Worm (Caenorhabditis elegans) whole organism, L1 larva: ENCODE measurements around the gene lips-10.

Experiments used
- C04F5.9 ChIP-seq: sonication (generic microtip); optimal IDR thresholded peaks from 2 replicates; lab custom pipeline; 2016; ENCODE audit warnings: missing genetic modification characterization, missing compliant biosample characterization
- C16A3.4 ChIP-seq: fragments of 150-350 bp; optimal IDR thresholded peaks from 2 replicates; lab custom pipeline; 2014; ENCODE audit warnings: missing biosample characterization, missing genetic modification characterization
- F16B12.6 ChIP-seq: fragments of 150-350 bp; optimal IDR thresholded peaks from 2 replicates; lab custom pipeline; 2014; ENCODE audit warnings: missing biosample characterization, missing genetic modification characterization
- aha-1 ChIP-seq: fragments of 150-350 bp; optimal IDR thresholded peaks from 2 replicates; lab custom pipeline; 2014; ENCODE audit warnings: missing biosample characterization, missing genetic modification characterization
- blmp-1 ChIP-seq: fragments of 150-350 bp; optimal IDR thresholded peaks from 2 replicates; lab custom pipeline; 2014; ENCODE audit warnings: missing biosample characterization, missing genetic modification characterization
- ceh-63 ChIP-seq: fragments of 200-800 bp; sonication (Bioruptor generic); optimal IDR thresholded peaks from 2 replicates; lab custom pipeline; 2018; ENCODE audit warnings: mild to moderate bottlenecking, missing genetic modification characterization, missing compliant biosample characterization
- ceh-8 ChIP-seq: fragments of 200-800 bp; sonication (Bioruptor generic); optimal IDR thresholded peaks from 2 replicates; lab custom pipeline; 2018; ENCODE audit warnings: mild to moderate bottlenecking, missing genetic modification characterization, moderate library complexity, missing compliant biosample characterization
- ceh-82 ChIP-seq, 3 experiments: fragments of 150-350 bp in 1 of 3; sonication (generic microtip) in 2 of 3; optimal IDR thresholded peaks; 2 replicates each; lab custom pipeline; 2014 to 2017; ENCODE audit warnings: missing biosample characterization in 3 of 3, missing genetic modification characterization in 3 of 3
- dpl-1 ChIP-seq, 3 experiments: fragments of 150-350 bp in 2 of 3; sonication (generic microtip) in 1 of 3; optimal IDR thresholded peaks; 2 replicates each; lab custom pipeline; 2014 to 2017; ENCODE audit warnings: missing biosample characterization in 3 of 3, missing genetic modification characterization in 3 of 3, missing genetic modification reagents in 3 of 3
- efl-1 ChIP-seq, 4 experiments: fragments of 150-350 bp; optimal IDR thresholded peaks in 3 of 4; peaks in 1 of 4; 1 replicate in 1 of 4; 2 replicates in 3 of 4; lab custom pipeline; 2014; ENCODE audit warnings: missing biosample characterization in 2 of 4, missing genetic modification characterization in 2 of 4, missing genetic modification reagents in 2 of 4
- egl-13 ChIP-seq: sonication (generic microtip); optimal IDR thresholded peaks from 2 replicates; lab custom pipeline; 2016; ENCODE audit warnings: missing genotype, missing genetic modification reagents, missing genetic modification characterization, missing compliant biosample characterization
- egl-27 ChIP-seq, 2 experiments: fragments of 150-350 bp in 1 of 2; sonication (generic microtip); optimal IDR thresholded peaks; 3 replicates each; lab custom pipeline; 2017 to 2018; ENCODE audit warnings: missing biosample characterization in 2 of 2, missing genetic modification characterization in 2 of 2, missing genetic modification reagents in 2 of 2
- elt-2 ChIP-seq: sonication (generic microtip); optimal IDR thresholded peaks from 2 replicates; lab custom pipeline; 2016; ENCODE audit warnings: missing genetic modification characterization, mild to moderate bottlenecking, inconsistent platforms, missing compliant biosample characterization, missing genetic modification reagents
- elt-3 ChIP-seq, 6 experiments: fragments of 150-350 bp in 1 of 6; sonication (generic microtip); optimal IDR thresholded peaks; 2 replicates each; lab custom pipeline; 2017 to 2018; ENCODE audit warnings: missing biosample characterization in 6 of 6, missing genetic modification characterization in 6 of 6, inconsistent platforms in 1 of 6
- fkh-10 ChIP-seq: sonication (generic microtip); optimal IDR thresholded peaks from 2 replicates; lab custom pipeline; 2017; ENCODE audit warnings: missing biosample characterization, missing genetic modification reagents, missing genetic modification characterization
- fkh-8 ChIP-seq: sonication (generic microtip); optimal IDR thresholded peaks from 2 replicates; lab custom pipeline; 2016; ENCODE audit warnings: mild to moderate bottlenecking, missing genetic modification characterization, missing compliant biosample characterization
- fos-1 ChIP-seq: fragments of 150-350 bp; optimal IDR thresholded peaks from 2 replicates; lab custom pipeline; 2014; ENCODE audit warnings: missing biosample characterization, missing genetic modification characterization
- hlh-17 ChIP-seq: fragments of 200-800 bp; sonication (Bioruptor generic); optimal IDR thresholded peaks from 2 replicates; lab custom pipeline; 2018; ENCODE audit warnings: missing genetic modification characterization, mild to moderate bottlenecking, missing compliant biosample characterization, moderate library complexity, borderline replicate concordance
- hlh-4 ChIP-seq: sonication (generic microtip); optimal IDR thresholded peaks from 2 replicates; lab custom pipeline; 2016; ENCODE audit warnings: mild to moderate bottlenecking, missing genetic modification characterization, missing compliant biosample characterization
- irx-1 ChIP-seq: sonication (generic microtip); optimal IDR thresholded peaks from 2 replicates; lab custom pipeline; 2016; ENCODE audit warnings: missing genetic modification characterization, missing compliant biosample characterization
- isw-1 ChIP-seq: fragments of 200-800 bp; sonication (Bioruptor generic); IDR thresholded peaks from 2 replicates; pipeline ENCODE4 v1.3.6; 2022; ENCODE audit warnings: missing genetic modification characterization, missing compliant biosample characterization
- jun-1 ChIP-seq: fragments of 150-350 bp; optimal IDR thresholded peaks from 2 replicates; lab custom pipeline; 2014; ENCODE audit warnings: missing biosample characterization, missing genetic modification reagents, missing genetic modification characterization
- lin-13 ChIP-seq: fragments of 150-350 bp; optimal IDR thresholded peaks from 2 replicates; lab custom pipeline; 2014; ENCODE audit warnings: missing biosample characterization, missing genetic modification reagents, missing genetic modification characterization
- lin-14 ChIP-seq: fragments of 200-800 bp; sonication (Bioruptor generic); optimal IDR thresholded peaks from 2 replicates; lab custom pipeline; 2018; ENCODE audit warnings: mild to moderate bottlenecking, missing genetic modification characterization, moderate library complexity, missing compliant biosample characterization
- lin-35 ChIP-seq, 2 experiments: fragments of 150-350 bp; optimal IDR thresholded peaks; 2 replicates each; lab custom pipeline; 2014; ENCODE audit warnings: missing biosample characterization in 2 of 2, missing genetic modification characterization in 2 of 2, missing genetic modification reagents in 2 of 2
- lir-3 ChIP-seq: sonication (generic microtip); optimal IDR thresholded peaks from 2 replicates; lab custom pipeline; 2016; ENCODE audit warnings: mild to moderate bottlenecking, missing genetic modification characterization, moderate library complexity, missing compliant biosample characterization; ENCODE audit not compliant: poor library complexity
- lsy-2 ChIP-seq, 2 experiments: fragments of 150-350 bp; optimal IDR thresholded peaks; 2 replicates each; lab custom pipeline; 2014; ENCODE audit warnings: missing biosample characterization in 2 of 2, missing genetic modification characterization in 2 of 2
- mef-2 ChIP-seq: fragments of 150-350 bp; optimal IDR thresholded peaks from 2 replicates; lab custom pipeline; 2014; ENCODE audit warnings: missing biosample characterization, missing genetic modification characterization
- nhr-11 ChIP-seq: fragments of 150-350 bp; optimal IDR thresholded peaks from 2 replicates; lab custom pipeline; 2014; ENCODE audit warnings: missing biosample characterization, missing genetic modification characterization
- nhr-12 ChIP-seq: sonication (generic microtip); optimal IDR thresholded peaks from 2 replicates; lab custom pipeline; 2017; ENCODE audit warnings: missing biosample characterization, missing genetic modification characterization
- nhr-19 ChIP-seq: fragments of 200-800 bp; sonication (Bioruptor generic); conservative IDR thresholded peaks from 2 replicates; pipeline ENCODE4 v1.3.6; 2022; ENCODE audit warnings: missing genetic modification characterization, missing compliant biosample characterization
- nhr-20 ChIP-seq: sonication (generic microtip); optimal IDR thresholded peaks from 2 replicates; lab custom pipeline; 2016; ENCODE audit warnings: mild to moderate bottlenecking, missing genetic modification characterization, missing compliant biosample characterization
- nhr-47 ChIP-seq: sonication (generic microtip); optimal IDR thresholded peaks from 2 replicates; lab custom pipeline; 2016; ENCODE audit warnings: mild to moderate bottlenecking, missing genetic modification characterization, moderate library complexity, missing compliant biosample characterization
- nhr-71 ChIP-seq: sonication (generic microtip); optimal IDR thresholded peaks from 2 replicates; lab custom pipeline; 2016; ENCODE audit warnings: mild to moderate bottlenecking, missing genetic modification characterization, moderate library complexity, missing compliant biosample characterization
- nhr-76 ChIP-seq: sonication (generic microtip); optimal IDR thresholded peaks from 2 replicates; lab custom pipeline; 2017; ENCODE audit warnings: missing biosample characterization, missing genetic modification characterization
- nhr-77 ChIP-seq: fragments of 150-350 bp; optimal IDR thresholded peaks from 2 replicates; lab custom pipeline; 2014; ENCODE audit warnings: missing biosample characterization, missing genetic modification characterization
- nhr-84 ChIP-seq: sonication (generic microtip); optimal IDR thresholded peaks from 2 replicates; lab custom pipeline; 2017; ENCODE audit warnings: missing biosample characterization, missing genetic modification characterization
- nhr-85 ChIP-seq: sonication (generic microtip); peaks from one replicate; lab custom pipeline; 2016; ENCODE audit warnings: missing genetic modification characterization, inconsistent platforms, missing compliant biosample characterization
- pax-3 ChIP-seq: fragments of 200-800 bp; sonication (Bioruptor generic); optimal IDR thresholded peaks from 2 replicates; lab custom pipeline; 2018; ENCODE audit warnings: mild to moderate bottlenecking, missing genetic modification characterization, moderate library complexity, missing compliant biosample characterization
- pqm-1 ChIP-seq: sonication (generic microtip); optimal IDR thresholded peaks from 3 replicates; lab custom pipeline; 2017; ENCODE audit warnings: missing biosample characterization, missing genetic modification characterization
- sptf-1 ChIP-seq: fragments of 150-350 bp; optimal IDR thresholded peaks from 2 replicates; lab custom pipeline; 2014; ENCODE audit warnings: missing biosample characterization, missing genetic modification characterization
- tbx-2 ChIP-seq: sonication (generic microtip); optimal IDR thresholded peaks from 2 replicates; lab custom pipeline; 2016; ENCODE audit warnings: missing genetic modification characterization, missing compliant biosample characterization
- unc-30 ChIP-seq: sonication (generic microtip); optimal IDR thresholded peaks from 2 replicates; lab custom pipeline; 2017; ENCODE audit warnings: missing biosample characterization, missing genetic modification characterization
- unc-98 ChIP-seq: fragments of 200-800 bp; sonication (Bioruptor generic); IDR thresholded peaks from 2 replicates; pipeline ENCODE4 v1.3.6; 2022; ENCODE audit warnings: missing genetic modification characterization, missing compliant biosample characterization
- vab-15 ChIP-seq: sonication (generic microtip); optimal IDR thresholded peaks from 2 replicates; lab custom pipeline; 2017; ENCODE audit warnings: missing genotype, mild to moderate bottlenecking, missing genetic modification characterization, missing compliant biosample characterization
- xbp-1 ChIP-seq: sonication (generic microtip); optimal IDR thresholded peaks from 2 replicates; lab custom pipeline; 2016; ENCODE audit warnings: missing genetic modification characterization, missing compliant biosample characterization
- zag-1 ChIP-seq: fragments of 150-350 bp; optimal IDR thresholded peaks from 2 replicates; lab custom pipeline; 2014; ENCODE audit warnings: missing biosample characterization, missing genetic modification characterization
- zip-4 ChIP-seq: fragments of 200-800 bp; sonication (Bioruptor generic); optimal IDR thresholded peaks from 2 replicates; lab custom pipeline; 2018; ENCODE audit warnings: mild to moderate bottlenecking, missing genetic modification characterization, moderate library complexity, missing compliant biosample characterization
- ztf-4 ChIP-seq: fragments of 150-350 bp; optimal IDR thresholded peaks from 2 replicates; lab custom pipeline; 2014; ENCODE audit warnings: missing biosample characterization, missing genetic modification characterization

lips-10 gene

DNA sequence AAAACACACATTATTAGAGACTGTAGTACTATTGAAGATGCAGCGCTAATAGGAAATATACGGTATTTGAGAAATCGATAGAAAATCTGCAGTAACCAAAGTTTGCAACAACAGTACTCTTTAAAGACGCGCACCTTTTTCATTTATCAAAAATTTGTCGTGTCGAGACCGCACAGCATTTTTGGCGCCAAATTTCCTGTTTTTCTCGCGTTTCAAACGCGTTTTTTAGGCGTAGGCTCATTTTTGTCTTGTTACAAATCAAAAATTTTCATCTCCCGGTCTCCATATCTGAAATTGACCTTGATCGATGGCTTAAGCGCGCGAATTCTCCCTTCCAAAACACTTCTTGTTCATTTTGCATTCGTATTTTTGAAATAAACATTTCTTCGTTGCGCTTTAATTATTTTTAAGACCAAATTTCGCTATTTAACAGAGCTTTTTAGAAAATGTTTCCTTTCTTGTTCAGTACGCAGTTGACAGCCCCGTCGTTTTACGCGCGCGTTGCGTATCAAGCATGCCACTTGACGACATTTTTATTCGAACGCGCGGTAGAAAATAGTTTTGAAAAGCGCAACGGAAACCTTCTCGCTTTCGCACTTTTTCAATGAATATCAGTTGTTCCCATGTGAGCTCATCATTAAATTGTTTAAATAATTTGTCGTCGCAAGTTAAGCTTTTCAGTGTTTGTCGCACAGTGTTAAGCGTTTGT is 17.9 kb downstream of the lips-10 start:
- TF ChIP-seq dpl-1 (GFP tag; optimal IDR thresholded peaks at IDR 0.05; lab: Kevin White, UChicago) (peak in 2 of 3 experiments; percentile 6 to 59), egl-27 (tag; optimal IDR thresholded peaks at IDR 0.05; lab: Kevin White, UChicago) (no peak), F16B12.6 (peak; percentile 60), isw-1 (GFP tag; lab: Robert Waterston, UW) (no peak), lin-35 (GFP tag; optimal IDR thresholded peaks at IDR 0.05; lab: Kevin White, UChicago) (peak; percentile 13 to 55), efl-1 (optimal IDR thresholded peaks at IDR 0.05; lab: Kevin White, UChicago) (peak; percentile 13 to 27), efl-1 (GFP tag; optimal IDR thresholded peaks at IDR 0.05 in 1 of 2; lab: Kevin White, UChicago) (peak; percentile 28 to 41)

DNA sequence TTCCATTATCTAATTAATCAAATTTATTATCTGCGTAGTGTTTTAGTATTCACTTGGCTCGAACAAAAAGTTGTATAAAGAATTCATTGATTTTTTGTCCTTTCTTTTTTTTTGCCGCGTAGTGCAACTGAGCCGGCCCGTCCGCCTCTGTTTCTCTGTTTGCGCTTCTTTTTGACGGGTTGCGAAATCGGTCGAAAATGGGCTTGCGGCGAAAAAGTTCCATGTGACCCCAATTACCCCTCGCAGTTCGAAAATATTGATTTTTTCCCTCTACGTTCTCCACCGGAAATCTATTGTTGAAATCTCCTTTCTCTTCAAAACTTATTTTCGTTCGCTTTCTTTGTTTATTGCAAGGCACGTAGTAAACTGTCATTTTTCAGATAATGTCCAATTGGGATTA is 18.5 kb downstream of the lips-10 start, which contains the start of gene zyg-9:
TSS of gene zyg-9 (plus strand) at position 381 of the 400 bp plus-strand sequence.
- TF ChIP-seq nhr-85 (peak; percentile 48), lsy-2 (tag; optimal IDR thresholded peaks at IDR 0.05; lab: Kevin White, UChicago) (peak in 1 of 2 experiments; percentile 33), fkh-8 (tag; lab: Kevin White, UChicago) (no peak), jun-1 (no peak), dpl-1 (GFP tag; optimal IDR thresholded peaks at IDR 0.05; lab: Kevin White, UChicago) (no peak), hlh-17 (no peak), nhr-11 (no peak), ceh-82 (tag; optimal IDR thresholded peaks at IDR 0.05; lab: Kevin White, UChicago) (peak in 1 of 3 experiments; percentile 32), zag-1 (tag; lab: Kevin White, UChicago) (no peak), aha-1 (tag; lab: Kevin White, UChicago) (no peak), ceh-63 (GFP tag; lab: Kevin White, UChicago) (no peak), nhr-12 (no peak), lin-14 (GFP tag; lab: Kevin White, UChicago) (peak; percentile 55), nhr-84 (tag; lab: Kevin White, UChicago) (no peak), lin-35 (GFP tag; optimal IDR thresholded peaks at IDR 0.05; lab: Kevin White, UChicago) (no peak), irx-1 (tag; lab: Kevin White, UChicago) (no peak), unc-98 (GFP tag; lab: Robert Waterston, UW) (no peak), hlh-4 (tag; lab: Kevin White, UChicago) (no peak), F16B12.6 (peak; percentile 48), ceh-8 (GFP tag; lab: Kevin White, UChicago) (no peak), nhr-19 (GFP tag; lab: Robert Waterston, UW) (no peak), xbp-1 (tag; lab: Kevin White, UChicago) (no peak), nhr-77 (tag; lab: Kevin White, UChicago) (no peak), pax-3 (tag; lab: Kevin White, UChicago) (no peak), lin-13 (GFP tag; lab: Kevin White, UChicago) (no peak), blmp-1 (tag; lab: Kevin White, UChicago) (peak; percentile 1), pqm-1 (tag; lab: Kevin White, UChicago) (no peak), nhr-47 (peak; percentile 2), nhr-71 (tag; lab: Kevin White, UChicago) (peak; percentile 14), vab-15 (tag; lab: Kevin White, UChicago) (no peak), unc-30 (tag; lab: Kevin White, UChicago) (no peak), tbx-2 (tag; lab: Kevin White, UChicago) (no peak), ztf-4 (tag; lab: Kevin White, UChicago) (no peak), elt-3 (tag; optimal IDR thresholded peaks at IDR 0.05; lab: Kevin White, UChicago) (no peak), zip-4 (peak; percentile 70), lir-3 (tag; lab: Kevin White, UChicago) (no peak), egl-13 (tag; lab: Kevin White, UChicago) (no peak), C04F5.9 (no peak), elt-2 (tag; lab: Kevin White, UChicago) (no peak), efl-1 (optimal IDR thresholded peaks at IDR 0.05; lab: Kevin White, UChicago) (no peak), efl-1 (GFP tag; optimal IDR thresholded peaks at IDR 0.05 in 1 of 2; lab: Kevin White, UChicago) (peak; percentile 19 to 57), nhr-20 (tag; lab: Kevin White, UChicago) (no peak), nhr-76 (no peak), mef-2 (tag; lab: Kevin White, UChicago) (no peak), sptf-1 (no peak), fos-1 (tag; lab: Kevin White, UChicago) (no peak), C16A3.4 (tag; lab: Kevin White, UChicago) (no peak), fkh-10 (GFP tag; lab: Kevin White, UChicago) (no peak)
